Worm (Caenorhabditis elegans) whole organism, L2 larva: ENCODE data around the gene H04M03.11.

ENCODE experiments used
- C34F6.9 ChIP-seq: fragments of 150-350 bp; optimal IDR thresholded peaks from 2 replicates; lab custom pipeline; 2014; ENCODE audit warnings: missing biosample characterization, missing genetic modification characterization
- F13H6.1 ChIP-seq: sonication (generic microtip); optimal IDR thresholded peaks from 2 replicates; lab custom pipeline; 2016; ENCODE audit warnings: missing genetic modification characterization, missing compliant biosample characterization
- Y55F3AM.14 ChIP-seq: fragments of 200-800 bp; sonication (Bioruptor generic); optimal IDR thresholded peaks from 2 replicates; lab custom pipeline; 2018; ENCODE audit warnings: mild to moderate bottlenecking, missing genetic modification characterization, missing compliant biosample characterization
- ZK546.5 ChIP-seq: sonication (generic microtip); optimal IDR thresholded peaks from 2 replicates; lab custom pipeline; 2017; ENCODE audit warnings: missing biosample characterization, missing genetic modification characterization
- aly-2 ChIP-seq: fragments of 150-350 bp; optimal IDR thresholded peaks from 2 replicates; lab custom pipeline; 2014; ENCODE audit warnings: missing biosample characterization, missing genetic modification characterization
- ama-1 ChIP-seq: fragments of 150-350 bp; optimal IDR thresholded peaks from 2 replicates; lab custom pipeline; 2018; ENCODE audit warnings: inconsistent platforms
- blmp-1 ChIP-seq: sonication (generic microtip); optimal IDR thresholded peaks from 2 replicates; lab custom pipeline; 2017; ENCODE audit warnings: missing genetic modification characterization, mild to moderate bottlenecking, missing compliant biosample characterization, antibody characterized with exemption, moderate library complexity; ENCODE audit not compliant: insufficient read depth
- ceh-82 ChIP-seq: fragments of 150-350 bp; optimal IDR thresholded peaks from 2 replicates; lab custom pipeline; 2014; ENCODE audit warnings: missing biosample characterization, missing genetic modification characterization
- crh-2 ChIP-seq: sonication (generic microtip); optimal IDR thresholded peaks from 2 replicates; lab custom pipeline; 2017; ENCODE audit warnings: missing biosample characterization, missing genetic modification characterization
- dmd-4 ChIP-seq: sonication (generic microtip); optimal IDR thresholded peaks from 2 replicates; lab custom pipeline; 2017; ENCODE audit warnings: missing biosample characterization, missing genetic modification characterization
- egl-27 ChIP-seq: sonication (generic microtip); optimal IDR thresholded peaks from 3 replicates; lab custom pipeline; 2017; ENCODE audit warnings: missing biosample characterization, missing genetic modification reagents, missing genetic modification characterization
- elt-3 ChIP-seq: sonication (generic microtip); optimal IDR thresholded peaks from 2 replicates; lab custom pipeline; 2017; ENCODE audit warnings: missing biosample characterization, missing genetic modification characterization
- fos-1 ChIP-seq: fragments of 150-350 bp; optimal IDR thresholded peaks from 2 replicates; lab custom pipeline; 2014; ENCODE audit warnings: missing biosample characterization, missing genetic modification characterization
- gmeb-1 ChIP-seq: fragments of 150-350 bp; optimal IDR thresholded peaks from 2 replicates; lab custom pipeline; 2014; ENCODE audit warnings: missing biosample characterization, missing genetic modification characterization
- lin-11 ChIP-seq: fragments of 150-350 bp; sonication (generic microtip); optimal IDR thresholded peaks from 2 replicates; lab custom pipeline; 2014; ENCODE audit warnings: missing biosample characterization, missing genetic modification characterization, inconsistent platforms, mixed read lengths
- lin-39 ChIP-seq: fragments of 150-350 bp; optimal IDR thresholded peaks from 2 replicates; lab custom pipeline; 2014; ENCODE audit warnings: missing biosample characterization, missing genetic modification reagents, missing genetic modification characterization
- mab-5 ChIP-seq: fragments of 150-350 bp; optimal IDR thresholded peaks from 2 replicates; lab custom pipeline; 2014; ENCODE audit warnings: missing biosample characterization, missing genetic modification characterization
- mbf-1 ChIP-seq: sonication (generic microtip); optimal IDR thresholded peaks from 2 replicates; lab custom pipeline; 2017; ENCODE audit warnings: missing biosample characterization, missing genetic modification characterization
- nhr-10 ChIP-seq: sonication (generic microtip); optimal IDR thresholded peaks from 2 replicates; lab custom pipeline; 2017; ENCODE audit warnings: missing biosample characterization, missing genetic modification characterization
- nhr-11 ChIP-seq: fragments of 150-350 bp; optimal IDR thresholded peaks from 2 replicates; lab custom pipeline; 2014; ENCODE audit warnings: missing biosample characterization, missing genetic modification characterization
- nhr-12 ChIP-seq: fragments of 150-350 bp; optimal IDR thresholded peaks from 2 replicates; lab custom pipeline; 2014; ENCODE audit warnings: missing biosample characterization, missing genetic modification characterization
- nhr-21 ChIP-seq: fragments of 150-350 bp; optimal IDR thresholded peaks from 2 replicates; lab custom pipeline; 2014; ENCODE audit warnings: missing biosample characterization, missing genetic modification characterization
- nhr-23 ChIP-seq: fragments of 150-350 bp; optimal IDR thresholded peaks from 2 replicates; lab custom pipeline; 2014; ENCODE audit warnings: missing biosample characterization, missing genetic modification reagents, missing genetic modification characterization
- nhr-237 ChIP-seq: fragments of 150-350 bp; optimal IDR thresholded peaks from 2 replicates; lab custom pipeline; 2014; ENCODE audit warnings: missing biosample characterization, missing genetic modification characterization
- nhr-25 ChIP-seq: fragments of 150-350 bp; sonication (generic microtip); optimal IDR thresholded peaks from 3 replicates; lab custom pipeline; 2014; ENCODE audit warnings: missing biosample characterization, missing genetic modification characterization
- nhr-6 ChIP-seq: fragments of 150-350 bp; optimal IDR thresholded peaks from 2 replicates; lab custom pipeline; 2014; ENCODE audit warnings: missing biosample characterization, missing genetic modification characterization
- peb-1 ChIP-seq: fragments of 150-350 bp; optimal IDR thresholded peaks from 2 replicates; lab custom pipeline; 2014; ENCODE audit warnings: missing biosample characterization, missing genetic modification characterization
- sem-4 ChIP-seq: fragments of 150-350 bp; optimal IDR thresholded peaks from 2 replicates; lab custom pipeline; 2014; ENCODE audit warnings: missing biosample characterization, missing genetic modification reagents, missing genetic modification characterization
- skn-1 ChIP-seq: sonication (generic microtip); optimal IDR thresholded peaks from 2 replicates; lab custom pipeline; 2017; ENCODE audit warnings: missing biosample characterization, missing genetic modification characterization
- snpc-4 ChIP-seq: fragments of 150-350 bp; optimal IDR thresholded peaks from 2 replicates; lab custom pipeline; 2014; ENCODE audit warnings: missing biosample characterization, missing genetic modification characterization
- unc-62 ChIP-seq: fragments of 150-350 bp; optimal IDR thresholded peaks from 2 replicates; lab custom pipeline; 2014; ENCODE audit warnings: missing biosample characterization, missing genetic modification reagents, missing genetic modification characterization
- zag-1 ChIP-seq: fragments of 150-350 bp; optimal IDR thresholded peaks from 2 replicates; lab custom pipeline; 2014; ENCODE audit warnings: missing biosample characterization, missing genetic modification characterization
- ztf-1 ChIP-seq: fragments of 200-800 bp; sonication (Bioruptor generic); conservative IDR thresholded peaks from 2 replicates; pipeline ENCODE4 v1.3.6; 2022; ENCODE audit warnings: missing genetic modification characterization, missing compliant biosample characterization
- ztf-4 ChIP-seq: fragments of 150-350 bp; optimal IDR thresholded peaks from 2 replicates; lab custom pipeline; 2014; ENCODE audit warnings: missing biosample characterization, missing genetic modification characterization

H04M03.11 gene

DNA sequence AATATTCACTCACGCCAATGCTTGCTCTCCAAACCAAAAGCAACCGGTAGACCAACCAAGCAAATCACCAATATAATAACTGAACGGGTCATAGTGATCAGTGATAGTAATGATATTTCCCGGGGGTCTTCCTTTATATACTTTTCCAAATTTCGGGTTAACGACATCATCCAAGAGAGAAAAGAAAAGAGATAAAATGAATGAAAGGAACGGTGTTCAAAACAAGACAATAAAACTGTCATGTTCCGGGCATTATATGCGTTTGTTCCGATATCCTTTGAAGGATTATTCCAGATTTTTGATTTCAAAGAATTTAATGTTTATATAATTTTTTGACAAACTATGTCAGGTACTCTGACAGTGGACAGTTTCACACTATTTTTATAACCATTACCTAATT lies 17.2 kb downstream of the H04M03.11 start, which contains the start of gene C06E7.88:
C06E7.88 (minus strand) TSS at position 101 of the 400 bp plus-strand sequence.
- TF ChIP-seq nhr-10 (tag; lab: Kevin White, UChicago) (no peak), mab-5 (no peak)

DNA sequence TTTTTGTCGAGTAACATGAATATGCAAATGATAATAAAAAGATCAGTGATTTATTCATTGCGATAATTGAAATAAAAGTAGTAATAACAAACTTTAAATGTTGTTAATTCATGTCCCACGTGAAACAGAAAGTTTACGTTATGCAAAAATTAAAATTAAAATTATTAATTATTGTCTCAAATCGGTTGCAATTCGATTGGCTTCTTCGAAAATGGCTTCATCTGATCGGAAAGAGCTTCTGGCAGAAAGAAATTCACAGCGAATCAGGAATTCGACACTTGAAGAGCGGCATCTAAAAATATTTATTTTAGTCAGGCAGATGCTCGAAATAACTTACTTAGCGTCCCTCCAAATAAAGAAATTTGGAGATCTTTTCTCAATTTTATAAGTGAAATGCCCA lies 18.6 kb downstream of the H04M03.11 start, which contains the start of gene spe-27:
spe-27 (minus strand) TSS at position 101 of the 400 bp plus-strand sequence.
- no peak for TF ChIP-seq fos-1 (tag; lab: Kevin White, UChicago)
- TF ChIP-seq blmp-1 (tag; lab: Kevin White, UChicago), result no peak
- no peak for TF ChIP-seq peb-1 (tag; lab: Kevin White, UChicago)
- TF ChIP-seq crh-2 (tag; lab: Kevin White, UChicago), result no peak
- no peak for TF ChIP-seq zag-1
- TF ChIP-seq ztf-4 (tag; lab: Kevin White, UChicago), result no peak
- TF ChIP-seq F13H6.1 (tag; lab: Kevin White, UChicago), result no peak
- no peak for TF ChIP-seq nhr-237 (tag; lab: Kevin White, UChicago)

DNA sequence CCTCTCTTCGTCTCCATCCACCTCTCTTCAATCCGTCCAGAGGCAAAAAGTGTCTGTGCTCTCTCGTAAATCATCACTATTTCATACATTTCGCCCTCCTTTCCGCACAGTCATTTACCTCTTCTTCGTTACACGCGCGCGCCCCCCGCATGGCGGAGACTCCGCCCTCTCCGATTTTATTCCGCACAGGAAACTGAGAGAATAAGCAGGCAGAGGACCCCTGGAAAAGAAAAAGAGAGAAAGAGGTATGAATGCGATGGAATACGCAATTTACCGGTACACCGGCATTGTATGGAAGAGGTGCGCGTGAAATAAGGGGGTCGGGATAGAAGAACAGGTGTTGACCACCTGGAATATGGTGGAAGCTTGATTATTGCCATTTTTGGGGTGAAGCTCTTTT lies 23.6 kb downstream of the H04M03.11 start:
- TF ChIP-seq mab-5 (no peak), fos-1 (tag; lab: Kevin White, UChicago) (no peak), elt-3 (tag; lab: Kevin White, UChicago) (no peak), ceh-82 (tag; lab: Kevin White, UChicago) (no peak), lin-11 (tag; lab: Kevin White, UChicago) (no peak), nhr-23 (no peak), ztf-1 (GFP tag; lab: Robert Waterston, UW) (no peak), sem-4 (tag; lab: Kevin White, UChicago) (no peak), unc-62 (no peak), nhr-11 (tag; lab: Kevin White, UChicago) (no peak), zag-1 (no peak), nhr-6 (tag; lab: Kevin White, UChicago) (no peak), mbf-1 (no peak)

DNA sequence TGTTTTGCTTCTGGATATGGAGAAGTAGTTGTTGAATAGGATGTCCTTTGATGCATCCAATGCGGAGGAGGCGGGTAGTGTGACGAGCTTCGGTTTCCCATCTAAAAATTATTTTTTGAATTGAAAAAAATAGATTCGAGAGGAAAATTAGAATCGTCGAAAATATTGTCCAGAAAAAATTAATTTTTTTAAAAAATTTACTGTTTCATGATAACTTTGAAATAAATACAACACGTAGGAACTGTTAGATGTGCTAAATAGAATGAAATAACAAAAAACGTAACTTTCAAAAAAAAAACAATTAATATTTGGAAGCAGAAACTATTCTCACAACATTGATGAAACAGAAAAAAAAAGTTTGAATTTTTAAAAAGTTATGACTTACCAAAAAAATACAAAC lies 24.5 kb downstream of the H04M03.11 start, which contains the start of gene C06E7.4:
C06E7.4 (minus strand) TSS at position 101 of the 400 bp plus-strand sequence.
- TF ChIP-seq nhr-25 (tag; lab: Kevin White, UChicago) (no peak), C34F6.9 (tag; lab: Kevin White, UChicago) (no peak), fos-1 (tag; lab: Kevin White, UChicago) (no peak)

DNA sequence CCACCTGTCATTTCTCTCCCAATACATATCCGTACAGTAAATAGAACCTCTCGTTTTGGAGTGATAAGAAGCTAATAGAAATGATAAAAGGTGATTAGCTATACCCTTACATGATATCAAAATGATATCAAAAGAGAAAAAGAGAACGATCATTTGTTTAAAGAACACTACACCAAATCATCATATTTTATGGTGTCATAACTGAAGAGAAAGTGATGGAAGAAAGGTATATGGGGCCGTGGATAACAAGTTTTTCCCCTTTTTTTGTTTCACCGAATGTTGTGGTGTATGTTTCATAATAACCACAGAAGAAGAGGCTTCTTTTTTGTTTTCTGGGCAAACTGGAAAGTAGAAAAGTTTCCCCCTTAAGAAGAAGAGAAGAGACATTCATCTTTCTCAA lies 26.2 kb downstream of the H04M03.11 start:
- TF ChIP-seq elt-3 (tag; lab: Kevin White, UChicago) (no peak), snpc-4 (tag; lab: Kevin White, UChicago) (no peak), blmp-1 (tag; lab: Kevin White, UChicago) (peak; percentile 69), dmd-4 (tag; lab: Kevin White, UChicago) (no peak), ama-1 (lab: Kevin White, UChicago) (no peak)
- TF ChIP-seq, all 48 proteins: peak for 1

DNA sequence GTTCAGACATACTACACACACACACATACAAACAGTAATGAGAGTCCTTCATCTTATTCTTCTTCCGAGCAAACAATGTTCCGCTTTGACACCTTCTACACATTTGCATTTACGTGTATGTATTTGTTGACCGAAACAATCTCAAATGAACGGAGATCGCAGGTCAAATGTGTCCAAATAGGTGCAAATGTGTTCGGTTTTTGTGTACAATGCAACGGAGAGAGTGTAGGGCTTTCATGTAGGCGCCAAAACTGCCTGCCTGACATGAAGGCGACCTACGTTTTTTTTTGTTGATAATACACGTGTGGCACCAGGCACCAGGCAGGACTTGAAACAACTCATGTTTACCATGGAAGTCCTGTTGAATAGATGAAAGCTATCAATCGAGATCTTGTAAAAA lies 27.4 kb downstream of the H04M03.11 start:
- no peak for TF ChIP-seq elt-3 (tag; lab: Kevin White, UChicago)
- TF ChIP-seq Y55F3AM.14 (GFP tag; lab: Kevin White, UChicago), result no peak
- TF ChIP-seq zag-1, result no peak
- TF ChIP-seq nhr-21 (tag; lab: Kevin White, UChicago), result no peak
- no peak for TF ChIP-seq ama-1 (lab: Kevin White, UChicago)
- no peak for TF ChIP-seq ztf-4 (tag; lab: Kevin White, UChicago)
- TF ChIP-seq ZK546.5, result no peak
- no peak for TF ChIP-seq gmeb-1 (tag; lab: Kevin White, UChicago)
- no peak for TF ChIP-seq egl-27 (tag; lab: Kevin White, UChicago)
- TF ChIP-seq aly-2 (tag; lab: Kevin White, UChicago), result no peak
- TF ChIP-seq nhr-12 (tag; lab: Kevin White, UChicago), result no peak
- no peak for TF ChIP-seq nhr-6 (tag; lab: Kevin White, UChicago)
- no peak for TF ChIP-seq ztf-1 (GFP tag; lab: Robert Waterston, UW)
- no peak for TF ChIP-seq lin-39 (tag; lab: Kevin White, UChicago)
- no peak for TF ChIP-seq sem-4 (tag; lab: Kevin White, UChicago)
- no peak for TF ChIP-seq skn-1 (tag; lab: Kevin White, UChicago)
